Fruit fly (Drosophila melanogaster) whole organism: ENCODE results near the gene CG3552.

Experiments used
- CG8478 ChIP-seq: fragments of >200 bp; optimal IDR thresholded peaks from 2 replicates; lab custom pipeline; 2018; ENCODE audit warnings: inconsistent platforms
- pan ChIP-seq: fragments of >200 bp; optimal IDR thresholded peaks from 2 replicates; lab custom pipeline; 2017
- psq ChIP-seq: fragments of >200 bp; optimal IDR thresholded peaks from 2 replicates; lab custom pipeline; 2017
- usp ChIP-seq: fragments of >200 bp; optimal IDR thresholded peaks from 2 replicates; lab custom pipeline; 2017; ENCODE audit warnings: missing biosample characterization, missing genetic modification characterization, mixed read lengths

- no peak for TF ChIP-seq pan (lab: Kevin White, UChicago)
- TF ChIP-seq usp (GFP tag; lab: Kevin White, UChicago) = no peak
- TF ChIP-seq CG8478 (lab: Kevin White, UChicago) = no peak
- TF ChIP-seq psq (lab: Kevin White, UChicago) = no peak
Measured at dm6 chr3L:9499919-9500807, 44.0 kb downstream of the CG3552 start.
